Comparison of ENCODE assay signal across 5 fruit fly cellular contexts in the genomic region with DNA sequence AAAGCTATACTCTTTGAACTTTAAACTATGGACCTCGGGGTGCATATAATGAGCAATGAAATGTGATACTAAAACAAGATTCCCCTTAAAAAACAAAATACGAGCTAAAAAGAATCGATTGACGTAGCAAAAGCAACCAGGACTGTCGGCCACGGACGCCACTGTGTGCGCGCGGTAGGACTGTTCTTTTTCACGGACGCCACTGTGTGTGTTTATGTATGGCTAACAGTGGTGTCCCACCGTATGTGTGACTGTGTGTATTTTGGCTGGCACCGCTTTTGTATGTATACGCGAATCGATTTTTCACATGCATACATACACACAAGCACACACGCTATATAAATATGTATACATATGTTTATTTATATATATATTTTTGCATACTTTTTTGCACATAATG.
TF ChIP-seq lines count a peak whose summit lies in the region.

No protein-coding gene starts in this region.

TF ChIP-seq in whole organism, adult, 20 proteins besides CTCF, POLR2A, EP300 and RAD21 (continued from another document):
- TF ChIP-seq Hr96 (GFP tag; optimal IDR thresholded peaks at IDR 0.05; lab: Kevin White, UChicago) (no peak), CG14711 (tag; optimal IDR thresholded peaks at IDR 0.05; lab: Kevin White, UChicago) (peak; percentile 39), Mnt (GFP tag; optimal IDR thresholded peaks at IDR 0.05; lab: Kevin White, UChicago) (peak; percentile 89)

TF ChIP-seq in whole organism, embryonic, 481 proteins besides CTCF, POLR2A, EP300 and RAD21 (continued from another document and continues in another):
- TF ChIP-seq gsb-n (tag; optimal IDR thresholded peaks at IDR 0.05; lab: Kevin White, UChicago), result no peak
- no peak for TF ChIP-seq CG10431 (GFP tag; optimal IDR thresholded peaks at IDR 0.05; lab: Kevin White, UChicago)
- no peak for TF ChIP-seq Usf (GFP tag; optimal IDR thresholded peaks at IDR 0.05; lab: Kevin White, UChicago)
- peak; percentile 59 for TF ChIP-seq Ptx1 (GFP tag; IDR thresholded peaks at IDR 0.05; lab: Robert Waterston, UW)
- no peak for TF ChIP-seq Mrtf (GFP tag; IDR thresholded peaks at IDR 0.05; lab: Robert Waterston, UW)
- peak; percentile 40 for TF ChIP-seq B-H2 (GFP tag; optimal IDR thresholded peaks at IDR 0.05; lab: Kevin White, UChicago)
- TF ChIP-seq dmrt99B (tag; optimal IDR thresholded peaks at IDR 0.05; lab: Kevin White, UChicago), result peak; percentile 44
- TF ChIP-seq Hmx (GFP tag; optimal IDR thresholded peaks at IDR 0.05; lab: Kevin White, UChicago), result no peak
- no peak for TF ChIP-seq CG6854 (GFP tag; optimal IDR thresholded peaks at IDR 0.05; lab: Kevin White, UChicago)
- no peak for TF ChIP-seq CG16815 (GFP tag; optimal IDR thresholded peaks at IDR 0.05; lab: Kevin White, UChicago)
- peak; percentile 62; the same call in 2 of the 3 replicates for TF ChIP-seq ken (GFP tag; IDR thresholded peaks at IDR 0.05; lab: Robert Waterston, UW)
- TF ChIP-seq CG7357 (GFP tag; IDR thresholded peaks at IDR 0.05; lab: Robert Waterston, UW), result no peak
- TF ChIP-seq HmgD (GFP tag; optimal IDR thresholded peaks at IDR 0.05; lab: Kevin White, UChicago), result peak; percentile 68
- TF ChIP-seq Jarid2 (GFP tag; optimal IDR thresholded peaks at IDR 0.05; lab: Kevin White, UChicago), result no peak
- no peak for TF ChIP-seq zf30C (GFP tag; optimal IDR thresholded peaks at IDR 0.05; lab: Kevin White, UChicago)
- TF ChIP-seq CG14860 (GFP tag; IDR thresholded peaks at IDR 0.05; lab: Robert Waterston, UW; ENCODE audit: partially characterized antibody), result no peak
- no peak for TF ChIP-seq chinmo (GFP tag; IDR thresholded peaks at IDR 0.05; lab: Robert Waterston, UW; ENCODE audit: partially characterized antibody)
- no peak for TF ChIP-seq CG18011 (GFP tag; optimal IDR thresholded peaks at IDR 0.05; lab: Kevin White, UChicago)
- TF ChIP-seq CG8359 (GFP tag; optimal IDR thresholded peaks at IDR 0.05; lab: Kevin White, UChicago; ENCODE audit: borderline replicate concordance), result no peak
- TF ChIP-seq ftz-f1 (GFP tag; optimal IDR thresholded peaks at IDR 0.05; lab: Kevin White, UChicago), result peak; percentile 60
- no peak for TF ChIP-seq tll (GFP tag; optimal IDR thresholded peaks at IDR 0.05; lab: Kevin White, UChicago)
- TF ChIP-seq row (GFP tag; IDR thresholded peaks at IDR 0.05; lab: Robert Waterston, UW), result peak; percentile 42
- no peak for TF ChIP-seq Ravus (GFP tag; IDR thresholded peaks at IDR 0.05; lab: Robert Waterston, UW)
- no peak for TF ChIP-seq br (optimal IDR thresholded peaks at IDR 0.05; lab: Kevin White, UChicago)
- TF ChIP-seq CG1529 (GFP tag; optimal IDR thresholded peaks at IDR 0.05; lab: Kevin White, UChicago), result peak; percentile 3
- TF ChIP-seq cas (GFP tag; IDR thresholded peaks at IDR 0.05; lab: Robert Waterston, UW), result 0 out of 2 replicates have a peak, but pooled peaks have one; percentile 20
- peak; percentile 70 for TF ChIP-seq lab (GFP tag; optimal IDR thresholded peaks at IDR 0.05; lab: Kevin White, UChicago)
- no peak for TF ChIP-seq sc (optimal IDR thresholded peaks at IDR 0.05; lab: Kevin White, UChicago)
- TF ChIP-seq sc (GFP tag; optimal IDR thresholded peaks at IDR 0.05; lab: Kevin White, UChicago), result no peak
- TF ChIP-seq CG13296 (GFP tag; optimal IDR thresholded peaks at IDR 0.05; lab: Kevin White, UChicago), result peak; percentile 29
- TF ChIP-seq CG9817 (tag; optimal IDR thresholded peaks at IDR 0.05; lab: Kevin White, UChicago), result peak; percentile 1

TF ChIP-seq in whole organism, prepupa, 60 proteins besides CTCF, POLR2A, EP300 and RAD21 (continued from another document and continues in another):
- TF ChIP-seq CG15336 (GFP tag; IDR thresholded peaks at IDR 0.05; lab: Robert Waterston, UW) (0 out of 2 replicates have a peak, but pooled peaks have one; percentile 23), esn (GFP tag; optimal IDR thresholded peaks at IDR 0.05; lab: Kevin White, UChicago) (peak; percentile 74), acj6 (GFP tag; optimal IDR thresholded peaks at IDR 0.05; lab: Kevin White, UChicago) (peak; percentile 64), Gug (GFP tag; IDR thresholded peaks at IDR 0.05; lab: Robert Waterston, UW) (peak; percentile 36; the same call in 1 of the 2 replicates), CG10631 (GFP tag; optimal IDR thresholded peaks at IDR 0.05; lab: Kevin White, UChicago) (peak; percentile 50), Lpt (GFP tag; optimal IDR thresholded peaks at IDR 0.05; lab: Kevin White, UChicago) (peak; percentile 62), Sox14 (GFP tag; optimal IDR thresholded peaks at IDR 0.05; lab: Kevin White, UChicago) (peak; percentile 69), Eip75B (GFP tag; optimal IDR thresholded peaks at IDR 0.05; lab: Kevin White, UChicago) (peak; percentile 45), eg (GFP tag; IDR thresholded peaks at IDR 0.05; lab: Robert Waterston, UW) (peak; percentile 63; the same call in 2 of the 3 replicates), CG6792 (GFP tag; optimal IDR thresholded peaks at IDR 0.05; lab: Kevin White, UChicago) (peak; percentile 48), Eip93F (GFP tag; optimal IDR thresholded peaks at IDR 0.05; lab: Kevin White, UChicago) (no peak), CG9139 (GFP tag; optimal IDR thresholded peaks at IDR 0.05; lab: Kevin White, UChicago) (peak; percentile 46), CG8119 (GFP tag; IDR thresholded peaks at IDR 0.05; lab: Robert Waterston, UW) (peak; percentile 40; the same call in 1 of the 3 replicates), Smox (GFP tag; optimal IDR thresholded peaks at IDR 0.05; lab: Kevin White, UChicago) (peak; percentile 64), Eip78C (GFP tag; lab: Kevin White, UChicago) (peak; percentile 75), achi (GFP tag; optimal IDR thresholded peaks at IDR 0.05; lab: Kevin White, UChicago) (peak; percentile 49), CG6163 (GFP tag; IDR thresholded peaks at IDR 0.05; lab: Robert Waterston, UW) (peak; percentile 76), CG10669 (GFP tag; optimal IDR thresholded peaks at IDR 0.05; lab: Kevin White, UChicago) (peak; percentile 41), CG7368 (GFP tag; optimal IDR thresholded peaks at IDR 0.05; lab: Kevin White, UChicago) (peak; percentile 35), Hr4 (GFP tag; optimal IDR thresholded peaks at IDR 0.05; lab: Kevin White, UChicago) (peak; percentile 51), Sox15 (GFP tag; optimal IDR thresholded peaks at IDR 0.05; lab: Kevin White, UChicago) (no peak), Sox102F (GFP tag; optimal IDR thresholded peaks at IDR 0.05; lab: Kevin White, UChicago) (peak; percentile 37), CG1621 (tag; optimal IDR thresholded peaks at IDR 0.05; lab: Kevin White, UChicago) (peak; percentile 36), Ets21C (GFP tag; optimal IDR thresholded peaks at IDR 0.05; lab: Kevin White, UChicago) (peak; percentile 52), CG6808 (GFP tag; optimal IDR thresholded peaks at IDR 0.05; lab: Kevin White, UChicago) (peak; percentile 59), CG16779 (tag; optimal IDR thresholded peaks at IDR 0.05; lab: Kevin White, UChicago) (no peak), dsx (GFP tag; optimal IDR thresholded peaks at IDR 0.05; lab: Kevin White, UChicago; ENCODE audit: poor library complexity, severe bottlenecking) (peak; percentile 43), CG4318 (GFP tag; optimal IDR thresholded peaks at IDR 0.05; lab: Kevin White, UChicago) (no peak), Met (GFP tag; optimal IDR thresholded peaks at IDR 0.05; lab: Kevin White, UChicago) (peak; percentile 74), vri (GFP tag; optimal IDR thresholded peaks at IDR 0.05; lab: Kevin White, UChicago) (peak; percentile 68), fd85E (GFP tag; optimal IDR thresholded peaks at IDR 0.05; lab: Kevin White, UChicago) (no peak)

TF ChIP-seq in whole organism, pupa, 21 proteins besides CTCF, POLR2A, EP300 and RAD21 (continued from another document):
- TF ChIP-seq Pif1B (GFP tag; optimal IDR thresholded peaks at IDR 0.05; lab: Kevin White, UChicago) (peak; percentile 58), fd96Ca (GFP tag; IDR thresholded peaks at IDR 0.05; lab: Robert Waterston, UW) (peak; percentile 64; the same call in 2 of the 3 replicates)

TF ChIP-seq in whole organism, wandering third instar larva, 38 proteins besides CTCF, POLR2A, EP300 and RAD21 (continued from another document):
- TF ChIP-seq br (GFP tag; optimal IDR thresholded peaks at IDR 0.05; lab: Kevin White, UChicago), result peak; percentile 53
- TF ChIP-seq pan (optimal IDR thresholded peaks at IDR 0.05; lab: Kevin White, UChicago), result no peak
- peak; percentile 87 for TF ChIP-seq Hnf4 (GFP tag; optimal IDR thresholded peaks at IDR 0.05; lab: Kevin White, UChicago)
- peak; percentile 39 for TF ChIP-seq sage (GFP tag; optimal IDR thresholded peaks at IDR 0.05; lab: Kevin White, UChicago)
- TF ChIP-seq N (GFP tag; optimal IDR thresholded peaks at IDR 0.05; lab: Kevin White, UChicago), result no peak
- peak; percentile 52 for TF ChIP-seq fru (GFP tag; optimal IDR thresholded peaks at IDR 0.05; lab: Kevin White, UChicago)
- no peak for TF ChIP-seq Dif (GFP tag; optimal IDR thresholded peaks at IDR 0.05; lab: Kevin White, UChicago; ENCODE audit: partially characterized antibody)
- TF ChIP-seq GATAd (GFP tag; optimal IDR thresholded peaks at IDR 0.05; lab: Kevin White, UChicago), result peak; percentile 44
- no peak for TF ChIP-seq brk (GFP tag; optimal IDR thresholded peaks at IDR 0.05; lab: Kevin White, UChicago)
- no peak for TF ChIP-seq Myc (optimal IDR thresholded peaks at IDR 0.05; lab: Kevin White, UChicago)
- TF ChIP-seq dmrt93B (GFP tag; optimal IDR thresholded peaks at IDR 0.05; lab: Kevin White, UChicago), result no peak
- TF ChIP-seq rgr (GFP tag; optimal IDR thresholded peaks at IDR 0.05; lab: Kevin White, UChicago), result peak; percentile 73
- TF ChIP-seq Hr78 (GFP tag; optimal IDR thresholded peaks at IDR 0.05; lab: Kevin White, UChicago), result no peak
- TF ChIP-seq Hr83 (GFP tag; optimal IDR thresholded peaks at IDR 0.05; lab: Kevin White, UChicago; ENCODE audit: poor library complexity, severe bottlenecking), result peak; percentile 86
- TF ChIP-seq Dfd (GFP tag; optimal IDR thresholded peaks at IDR 0.05; lab: Kevin White, UChicago), result no peak
- TF ChIP-seq Mio (GFP tag; optimal IDR thresholded peaks at IDR 0.05; lab: Kevin White, UChicago), result no peak
- TF ChIP-seq foxo (GFP tag; optimal IDR thresholded peaks at IDR 0.05; lab: Kevin White, UChicago), result peak in 1 of 2 experiments; percentile 75
- peak; percentile 5 for TF ChIP-seq Sp1 (GFP tag; optimal IDR thresholded peaks at IDR 0.05; lab: Kevin White, UChicago)
